Fruit fly (Drosophila melanogaster): ENCODE data around the gene CG7950.

The CG7950 gene

dm6 chr3R:30046029-30047001 lies 10.3 kb upstream of the CG7950 start, which contains the start of the genes RpL32 and CG7943 (continued):
- TF ChIP-seq lab (GFP tag; optimal IDR thresholded peaks at IDR 0.05), result peak; percentile 98
- peak; percentile 93 for TF ChIP-seq H15 (GFP tag; IDR thresholded peaks at IDR 0.05)
- TF ChIP-seq Abd-B (GFP tag; optimal IDR thresholded peaks at IDR 0.05), result peak; percentile 83
- TF ChIP-seq CG7271 (tag; optimal IDR thresholded peaks at IDR 0.05), result peak; percentile 84
- TF ChIP-seq CG8290 (GFP tag; optimal IDR thresholded peaks at IDR 0.05), result peak; percentile 91
- TF ChIP-seq CG8290 (tag; optimal IDR thresholded peaks at IDR 0.05), result peak in 1 of 2 experiments; percentile 95
- peak; percentile 96 for TF ChIP-seq zfh2 (GFP tag; optimal IDR thresholded peaks at IDR 0.05)
- peak; percentile 74 for TF ChIP-seq sd (tag; optimal IDR thresholded peaks at IDR 0.05)
- TF ChIP-seq chif (GFP tag; optimal IDR thresholded peaks at IDR 0.05), result peak; percentile 80 to 97
- peak; percentile 62 for TF ChIP-seq Nf-YB (GFP tag; optimal IDR thresholded peaks at IDR 0.05)
- peak; percentile 100 for TF ChIP-seq CG14860 (GFP tag; IDR thresholded peaks at IDR 0.05; ENCODE audit: partially characterized antibody)
- peak; percentile 95 for TF ChIP-seq CG6272 (GFP tag; IDR thresholded peaks at IDR 0.05)
- peak; percentile 97 for TF ChIP-seq ranshi (GFP tag; IDR thresholded peaks at IDR 0.05)
- TF ChIP-seq crc (GFP tag; optimal IDR thresholded peaks at IDR 0.05), result peak; percentile 95
- peak; percentile 94 for TF ChIP-seq CG4282 (GFP tag; optimal IDR thresholded peaks at IDR 0.05)
- TF ChIP-seq slp2 (GFP tag; optimal IDR thresholded peaks at IDR 0.05), result peak; percentile 93
- peak; percentile 97 for TF ChIP-seq vvl (GFP tag; IDR thresholded peaks at IDR 0.05)
- peak; percentile 60 for TF ChIP-seq CG8281 (tag; optimal IDR thresholded peaks at IDR 0.05)
- peak; percentile 82 for TF ChIP-seq dmrt99B (tag; optimal IDR thresholded peaks at IDR 0.05)
- TF ChIP-seq CG17328 (GFP tag; IDR thresholded peaks at IDR 0.05), result peak; percentile 92
- TF ChIP-seq Neu2 (GFP tag; optimal IDR thresholded peaks at IDR 0.05; ENCODE audit: borderline replicate concordance), result peak; percentile 86
- peak; percentile 95 for TF ChIP-seq mirr (GFP tag; optimal IDR thresholded peaks at IDR 0.05)
- peak; percentile 86 for TF ChIP-seq Nf-YC (tag; optimal IDR thresholded peaks at IDR 0.05)
- peak; percentile 100 for TF ChIP-seq CG6254 (GFP tag; optimal IDR thresholded peaks at IDR 0.05)
- peak; percentile 96 for TF ChIP-seq phol (tag; optimal IDR thresholded peaks at IDR 0.05)
- no peak for TF ChIP-seq cg (GFP tag; optimal IDR thresholded peaks at IDR 0.05)
- peak; percentile 97 for TF ChIP-seq Dip3 (GFP tag; optimal IDR thresholded peaks at IDR 0.05)
- TF ChIP-seq Doc2 (GFP tag; IDR thresholded peaks at IDR 0.05), result peak; percentile 89
- TF ChIP-seq CG31388 (GFP tag; optimal IDR thresholded peaks at IDR 0.05), result peak; percentile 66
- peak; percentile 85 for TF ChIP-seq TFAM (GFP tag; optimal IDR thresholded peaks at IDR 0.05)
- TF ChIP-seq az2 (GFP tag; optimal IDR thresholded peaks at IDR 0.05), result peak; percentile 70
- peak in 1 of 2 experiments; percentile 65 for TF ChIP-seq Eip74EF (GFP tag; optimal IDR thresholded peaks at IDR 0.05)
- peak; percentile 80 for TF ChIP-seq CG1024 (GFP tag; IDR thresholded peaks at IDR 0.05)
- TF ChIP-seq CG3995 (GFP tag; optimal IDR thresholded peaks at IDR 0.05), result peak; percentile 85
- peak; percentile 53 for TF ChIP-seq CG15073 (GFP tag; optimal IDR thresholded peaks at IDR 0.05)
- peak; percentile 90 for TF ChIP-seq chn (GFP tag; optimal IDR thresholded peaks at IDR 0.05)
- peak; percentile 100 for TF ChIP-seq CG7963 (GFP tag; IDR thresholded peaks at IDR 0.05; ENCODE audit: partially characterized antibody)
- TF ChIP-seq psq (GFP tag; optimal IDR thresholded peaks at IDR 0.05), result peak; percentile 62
- peak; percentile 95 for TF ChIP-seq HHEX (GFP tag; optimal IDR thresholded peaks at IDR 0.05)
- TF ChIP-seq dimm (GFP tag; IDR thresholded peaks at IDR 0.05), result peak; percentile 86
- TF ChIP-seq H2.0 (GFP tag; IDR thresholded peaks at IDR 0.05), result peak; percentile 83
- peak; percentile 89 for TF ChIP-seq CG14667 (GFP tag; IDR thresholded peaks at IDR 0.05)
- TF ChIP-seq Dll (GFP tag; IDR thresholded peaks at IDR 0.05; ENCODE audit: partially characterized antibody), result peak; percentile 100
- TF ChIP-seq luna (GFP tag; optimal IDR thresholded peaks at IDR 0.05), result peak; percentile 96
- peak; percentile 96 for TF ChIP-seq NfI (GFP tag; optimal IDR thresholded peaks at IDR 0.05)
- TF ChIP-seq CG14014 (GFP tag; IDR thresholded peaks at IDR 0.05), result peak; percentile 96
- TF ChIP-seq CG12942 (GFP tag; optimal IDR thresholded peaks at IDR 0.05), result peak; percentile 78
- no peak for TF ChIP-seq usp (GFP tag; optimal IDR thresholded peaks at IDR 0.05)
